Worm (Caenorhabditis elegans) whole organism, L4 larva: ENCODE results near the gene mltn-9.

Experiments
- ZK337.2 ChIP-seq: fragments of 200-800 bp; sonication (Bioruptor generic); IDR thresholded peaks from 2 replicates; pipeline ENCODE4 v1.3.6; 2022; ENCODE audit warnings: missing genetic modification reagents, missing genetic modification characterization, missing compliant biosample characterization
- aly-2 ChIP-seq: sonication (generic microtip); optimal IDR thresholded peaks from 2 replicates; lab custom pipeline; 2018; ENCODE audit warnings: missing biosample characterization, missing genetic modification characterization
- ceh-44 ChIP-seq: fragments of 200-800 bp; sonication (Bioruptor generic); IDR thresholded peaks from 2 replicates; pipeline ENCODE4 v1.3.6; 2022; ENCODE audit warnings: missing genetic modification reagents, missing genetic modification characterization, missing compliant biosample characterization
- hif-1 ChIP-seq, 2 experiments: sonication (generic microtip); optimal IDR thresholded peaks; 2 replicates each; lab custom pipeline; 2016 to 2017; ENCODE audit warnings: missing compliant biosample characterization in 2 of 2, missing genetic modification characterization in 2 of 2, missing genetic modification reagents in 2 of 2, missing genotype in 2 of 2, mild to moderate bottlenecking in 1 of 2
- jun-1 ChIP-seq: fragments of 150-350 bp; optimal IDR thresholded peaks from 2 replicates; lab custom pipeline; 2014; ENCODE audit warnings: missing biosample characterization, missing genetic modification reagents, missing genetic modification characterization
- lin-39 ChIP-seq: fragments of 150-350 bp; optimal IDR thresholded peaks from 2 replicates; lab custom pipeline; 2014; ENCODE audit warnings: missing biosample characterization, missing genetic modification reagents, missing genetic modification characterization
- lir-3 ChIP-seq: sonication (generic microtip); optimal IDR thresholded peaks from 2 replicates; lab custom pipeline; 2016; ENCODE audit warnings: mild to moderate bottlenecking, missing genetic modification characterization, missing compliant biosample characterization
- lsy-2 ChIP-seq, 2 experiments: fragments of 150-350 bp in 1 of 2; sonication (generic microtip) in 1 of 2; optimal IDR thresholded peaks; 2 replicates each; lab custom pipeline; 2014 to 2017; ENCODE audit warnings: missing biosample characterization in 2 of 2, missing genetic modification characterization in 2 of 2
- madf-9 ChIP-seq: fragments of 200-800 bp; sonication (Bioruptor generic); conservative IDR thresholded peaks from 2 replicates; pipeline ENCODE4 v1.3.6; 2022; ENCODE audit warnings: missing genetic modification reagents, missing genetic modification characterization, missing compliant biosample characterization
- mdl-1 ChIP-seq, 2 experiments: fragments of 150-350 bp in 1 of 2; sonication (generic microtip) in 1 of 2; optimal IDR thresholded peaks; 2 replicates each; lab custom pipeline; 2014 to 2017; ENCODE audit warnings: missing biosample characterization in 2 of 2, missing genetic modification characterization in 2 of 2
- nhr-76 ChIP-seq: fragments of 150-350 bp; optimal IDR thresholded peaks from 2 replicates; lab custom pipeline; 2014; ENCODE audit warnings: missing biosample characterization, missing genetic modification characterization
- set-16 ChIP-seq: fragments of 200-800 bp; sonication (Bioruptor generic); IDR thresholded peaks from 2 replicates; pipeline ENCODE4 v1.3.6; 2022; ENCODE audit warnings: missing genetic modification reagents, missing genetic modification characterization, missing compliant biosample characterization
- snpc-4 ChIP-seq: fragments of 150-350 bp; optimal IDR thresholded peaks from 2 replicates; lab custom pipeline; 2014; ENCODE audit warnings: missing biosample characterization, missing genetic modification characterization
- ztf-11 ChIP-seq: fragments of 150-350 bp; optimal IDR thresholded peaks from 2 replicates; lab custom pipeline; 2014; ENCODE audit warnings: missing biosample characterization, missing genetic modification characterization

ce11 chrII:14645290-14645689 is 29.5 kb downstream of the mltn-9 start:
- TF ChIP-seq nhr-76 (tag; lab: Kevin White, UChicago) (no peak), mdl-1 (tag; optimal IDR thresholded peaks at IDR 0.05; lab: Kevin White, UChicago) (peak in 1 of 2 experiments; percentile 54), ceh-44 (GFP tag; lab: Robert Waterston, UW) (no peak), snpc-4 (tag; lab: Kevin White, UChicago) (no peak), set-16 (GFP tag; lab: Robert Waterston, UW) (no peak), aly-2 (tag; lab: Kevin White, UChicago) (no peak), lir-3 (tag; lab: Kevin White, UChicago) (no peak), lin-39 (no peak), jun-1 (tag; lab: Kevin White, UChicago) (no peak), ZK337.2 (no peak), madf-9 (GFP tag; lab: Robert Waterston, UW) (no peak), ztf-11 (tag; lab: Kevin White, UChicago) (no peak), hif-1 (tag; optimal IDR thresholded peaks at IDR 0.05; lab: Kevin White, UChicago) (no peak), lsy-2 (tag; optimal IDR thresholded peaks at IDR 0.05; lab: Kevin White, UChicago) (peak in 1 of 2 experiments; percentile 52)
